Worm (Caenorhabditis elegans) whole organism, L2 larva: ENCODE data around the gene fars-3.

ENCODE experiments used
- C34F6.9 ChIP-seq: fragments of 150-350 bp; optimal IDR thresholded peaks from 2 replicates; lab custom pipeline; 2014; ENCODE audit warnings: missing biosample characterization, missing genetic modification characterization
- R02D3.7 ChIP-seq: fragments of 150-350 bp; optimal IDR thresholded peaks from 2 replicates; lab custom pipeline; 2014; ENCODE audit warnings: missing biosample characterization, missing genetic modification characterization
- ZK546.5 ChIP-seq: sonication (generic microtip); optimal IDR thresholded peaks from 2 replicates; lab custom pipeline; 2017; ENCODE audit warnings: missing biosample characterization, missing genetic modification characterization
- blmp-1 ChIP-seq: sonication (generic microtip); optimal IDR thresholded peaks from 2 replicates; lab custom pipeline; 2017; ENCODE audit warnings: missing genetic modification characterization, mild to moderate bottlenecking, missing compliant biosample characterization, antibody characterized with exemption, moderate library complexity; ENCODE audit not compliant: insufficient read depth
- ceh-16 ChIP-seq: fragments of 150-350 bp; optimal IDR thresholded peaks from 2 replicates; lab custom pipeline; 2014; ENCODE audit warnings: missing biosample characterization, missing genetic modification characterization
- ceh-82 ChIP-seq: fragments of 150-350 bp; optimal IDR thresholded peaks from 2 replicates; lab custom pipeline; 2014; ENCODE audit warnings: missing biosample characterization, missing genetic modification characterization
- crh-2 ChIP-seq: sonication (generic microtip); optimal IDR thresholded peaks from 2 replicates; lab custom pipeline; 2017; ENCODE audit warnings: missing biosample characterization, missing genetic modification characterization
- dmd-4 ChIP-seq: sonication (generic microtip); optimal IDR thresholded peaks from 2 replicates; lab custom pipeline; 2017; ENCODE audit warnings: missing biosample characterization, missing genetic modification characterization
- elt-1 ChIP-seq: fragments of 150-350 bp; optimal IDR thresholded peaks from 2 replicates; lab custom pipeline; 2014; ENCODE audit warnings: missing biosample characterization, missing genetic modification characterization
- elt-3 ChIP-seq: sonication (generic microtip); optimal IDR thresholded peaks from 2 replicates; lab custom pipeline; 2017; ENCODE audit warnings: missing biosample characterization, missing genetic modification characterization
- fos-1 ChIP-seq: fragments of 150-350 bp; optimal IDR thresholded peaks from 2 replicates; lab custom pipeline; 2014; ENCODE audit warnings: missing biosample characterization, missing genetic modification characterization
- gmeb-1 ChIP-seq: fragments of 150-350 bp; optimal IDR thresholded peaks from 2 replicates; lab custom pipeline; 2014; ENCODE audit warnings: missing biosample characterization, missing genetic modification characterization
- lin-11 ChIP-seq: fragments of 150-350 bp; sonication (generic microtip); optimal IDR thresholded peaks from 2 replicates; lab custom pipeline; 2014; ENCODE audit warnings: missing biosample characterization, missing genetic modification characterization, inconsistent platforms, mixed read lengths
- lin-39 ChIP-seq: fragments of 150-350 bp; optimal IDR thresholded peaks from 2 replicates; lab custom pipeline; 2014; ENCODE audit warnings: missing biosample characterization, missing genetic modification reagents, missing genetic modification characterization
- lsy-2 ChIP-seq, 2 experiments: fragments of 150-350 bp in 1 of 2; sonication (generic microtip) in 1 of 2; optimal IDR thresholded peaks; 2 replicates each; lab custom pipeline; 2014 to 2017; ENCODE audit warnings: missing biosample characterization in 2 of 2, missing genetic modification characterization in 2 of 2
- mab-5 ChIP-seq: fragments of 150-350 bp; optimal IDR thresholded peaks from 2 replicates; lab custom pipeline; 2014; ENCODE audit warnings: missing biosample characterization, missing genetic modification characterization
- mbf-1 ChIP-seq: sonication (generic microtip); optimal IDR thresholded peaks from 2 replicates; lab custom pipeline; 2017; ENCODE audit warnings: missing biosample characterization, missing genetic modification characterization
- nhr-10 ChIP-seq: sonication (generic microtip); optimal IDR thresholded peaks from 2 replicates; lab custom pipeline; 2017; ENCODE audit warnings: missing biosample characterization, missing genetic modification characterization
- nhr-12 ChIP-seq: fragments of 150-350 bp; optimal IDR thresholded peaks from 2 replicates; lab custom pipeline; 2014; ENCODE audit warnings: missing biosample characterization, missing genetic modification characterization
- nhr-129 ChIP-seq: fragments of 150-350 bp; optimal IDR thresholded peaks from 2 replicates; lab custom pipeline; 2014; ENCODE audit warnings: missing biosample characterization, missing genetic modification characterization
- nhr-21 ChIP-seq: fragments of 150-350 bp; optimal IDR thresholded peaks from 2 replicates; lab custom pipeline; 2014; ENCODE audit warnings: missing biosample characterization, missing genetic modification characterization
- nhr-23 ChIP-seq: fragments of 150-350 bp; optimal IDR thresholded peaks from 2 replicates; lab custom pipeline; 2014; ENCODE audit warnings: missing biosample characterization, missing genetic modification reagents, missing genetic modification characterization
- nhr-237 ChIP-seq: fragments of 150-350 bp; optimal IDR thresholded peaks from 2 replicates; lab custom pipeline; 2014; ENCODE audit warnings: missing biosample characterization, missing genetic modification characterization
- nhr-6 ChIP-seq: fragments of 150-350 bp; optimal IDR thresholded peaks from 2 replicates; lab custom pipeline; 2014; ENCODE audit warnings: missing biosample characterization, missing genetic modification characterization
- peb-1 ChIP-seq: fragments of 150-350 bp; optimal IDR thresholded peaks from 2 replicates; lab custom pipeline; 2014; ENCODE audit warnings: missing biosample characterization, missing genetic modification characterization
- sem-4 ChIP-seq: fragments of 150-350 bp; optimal IDR thresholded peaks from 2 replicates; lab custom pipeline; 2014; ENCODE audit warnings: missing biosample characterization, missing genetic modification reagents, missing genetic modification characterization
- sma-3 ChIP-seq: sonication (generic microtip); optimal IDR thresholded peaks from 2 replicates; lab custom pipeline; 2016; ENCODE audit warnings: missing genetic modification reagents, missing genetic modification characterization, missing compliant biosample characterization
- snpc-4 ChIP-seq: fragments of 150-350 bp; optimal IDR thresholded peaks from 2 replicates; lab custom pipeline; 2014; ENCODE audit warnings: missing biosample characterization, missing genetic modification characterization
- unc-55 ChIP-seq: fragments of 150-350 bp; sonication (generic microtip); optimal IDR thresholded peaks from 3 replicates; lab custom pipeline; 2014; ENCODE audit warnings: missing biosample characterization, missing genetic modification reagents, missing genetic modification characterization
- unc-62 ChIP-seq: fragments of 150-350 bp; optimal IDR thresholded peaks from 2 replicates; lab custom pipeline; 2014; ENCODE audit warnings: missing biosample characterization, missing genetic modification reagents, missing genetic modification characterization
- zag-1 ChIP-seq: fragments of 150-350 bp; optimal IDR thresholded peaks from 2 replicates; lab custom pipeline; 2014; ENCODE audit warnings: missing biosample characterization, missing genetic modification characterization
- ztf-1 ChIP-seq: fragments of 200-800 bp; sonication (Bioruptor generic); conservative IDR thresholded peaks from 2 replicates; pipeline ENCODE4 v1.3.6; 2022; ENCODE audit warnings: missing genetic modification characterization, missing compliant biosample characterization
- ztf-11 ChIP-seq: sonication (generic microtip); optimal IDR thresholded peaks from 2 replicates; lab custom pipeline; 2017; ENCODE audit warnings: missing biosample characterization, missing genetic modification characterization
- ztf-4 ChIP-seq: fragments of 150-350 bp; optimal IDR thresholded peaks from 2 replicates; lab custom pipeline; 2014; ENCODE audit warnings: missing biosample characterization, missing genetic modification characterization

fars-3 gene

DNA sequence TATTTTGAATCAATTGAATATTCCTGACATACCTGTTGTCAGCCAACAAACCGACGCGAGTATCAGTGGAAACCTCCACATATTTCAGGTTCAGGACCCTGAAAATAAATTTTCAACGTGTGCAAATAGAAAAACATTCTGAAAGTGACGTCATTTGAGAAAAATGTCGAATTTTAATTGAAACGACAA lies 36.0 kb upstream of the fars-3 start, which contains the start of gene F14E5.2:
Gene F14E5.2 (minus strand): TSS at position 101 of the 189 bp plus-strand sequence.
- TF ChIP-seq sem-4 (tag; lab: Kevin White, UChicago) (no peak), ztf-4 (tag; lab: Kevin White, UChicago) (no peak), unc-62 (GFP tag; lab: Kevin White, UChicago) (no peak), mbf-1 (no peak), dmd-4 (tag; lab: Kevin White, UChicago) (no peak), C34F6.9 (tag; lab: Kevin White, UChicago) (no peak), crh-2 (tag; lab: Kevin White, UChicago) (no peak)

DNA sequence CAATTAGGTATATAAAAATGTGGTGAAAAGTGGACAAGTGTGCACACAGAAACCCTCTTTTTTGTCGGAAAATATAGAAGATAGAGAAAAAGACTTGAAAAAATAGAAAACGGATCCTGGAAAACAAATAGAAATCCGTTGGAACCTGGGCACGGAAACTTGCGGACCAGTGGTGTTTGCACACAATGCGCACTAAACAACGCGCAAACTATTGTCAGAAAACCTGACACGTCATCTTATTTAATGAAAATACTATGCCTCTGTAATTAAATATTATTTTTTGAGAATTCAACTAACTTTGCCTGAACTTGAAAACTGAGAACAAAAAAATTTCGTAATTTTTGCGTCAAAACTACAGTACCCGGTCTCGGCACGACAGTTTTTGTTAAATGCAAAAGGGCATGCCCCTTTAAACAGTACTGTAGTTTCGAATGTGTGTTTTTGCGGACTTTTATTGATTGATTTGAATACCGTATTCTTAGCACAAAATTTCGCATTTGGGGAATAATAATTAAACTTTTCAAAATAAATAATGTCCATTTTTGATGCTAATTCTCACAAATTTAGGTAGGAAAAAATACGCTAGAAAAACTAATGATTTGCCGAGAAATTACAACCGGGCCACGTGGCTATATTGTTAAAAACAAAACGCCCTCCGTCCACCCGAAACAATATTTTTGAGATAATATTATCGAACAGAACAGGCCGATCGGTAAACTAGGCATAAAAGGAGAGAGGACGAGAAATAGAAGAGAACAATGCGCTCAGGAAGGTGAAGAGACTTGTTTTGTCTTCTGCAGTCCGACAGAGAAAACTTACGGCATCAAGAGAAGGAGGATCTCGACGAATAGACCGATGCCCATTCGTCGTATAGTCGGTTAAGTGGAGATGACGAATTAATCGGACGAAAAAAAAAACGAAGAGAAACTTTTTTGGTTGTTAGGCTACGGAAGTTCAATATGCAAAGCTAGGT lies 35.4 kb upstream of the fars-3 start:
- peak; percentile 37 for TF ChIP-seq nhr-129
- no peak for TF ChIP-seq elt-1 (tag; lab: Kevin White, UChicago)
- TF ChIP-seq nhr-10 (tag; lab: Kevin White, UChicago): no peak
- no peak for TF ChIP-seq ztf-1 (GFP tag; lab: Robert Waterston, UW)
- TF ChIP-seq nhr-237 (tag; lab: Kevin White, UChicago): no peak
- no peak for TF ChIP-seq elt-3 (tag; lab: Kevin White, UChicago)
- no peak for TF ChIP-seq nhr-12 (tag; lab: Kevin White, UChicago)
- TF ChIP-seq ceh-82 (tag; lab: Kevin White, UChicago): no peak
- peak; percentile 39 for TF ChIP-seq crh-2 (tag; lab: Kevin White, UChicago)
- TF ChIP-seq sma-3 (GFP tag; lab: Kevin White, UChicago): peak; percentile 1
- TF ChIP-seq peb-1 (tag; lab: Kevin White, UChicago): no peak
- peak in 1 of 2 experiments; percentile 60 for TF ChIP-seq lsy-2 (tag; optimal IDR thresholded peaks at IDR 0.05; lab: Kevin White, UChicago)
- TF ChIP-seq nhr-6 (tag; lab: Kevin White, UChicago): no peak
- TF ChIP-seq unc-55 (GFP tag; lab: Kevin White, UChicago): peak; percentile 45
- TF ChIP-seq ztf-4 (tag; lab: Kevin White, UChicago): no peak
- peak; percentile 26 for TF ChIP-seq C34F6.9 (tag; lab: Kevin White, UChicago)
- no peak for TF ChIP-seq lin-39 (tag; lab: Kevin White, UChicago)

- TF ChIP-seq fos-1 (tag; lab: Kevin White, UChicago): no peak
- no peak for TF ChIP-seq ztf-1 (GFP tag; lab: Robert Waterston, UW)
- no peak for TF ChIP-seq nhr-21 (tag; lab: Kevin White, UChicago)
- no peak for TF ChIP-seq sem-4 (tag; lab: Kevin White, UChicago)
- TF ChIP-seq nhr-6 (tag; lab: Kevin White, UChicago): no peak
- TF ChIP-seq nhr-10 (tag; lab: Kevin White, UChicago): no peak
- TF ChIP-seq sma-3 (GFP tag; lab: Kevin White, UChicago): no peak
- no peak for TF ChIP-seq gmeb-1
- TF ChIP-seq snpc-4: no peak
- TF ChIP-seq nhr-23 (tag; lab: Kevin White, UChicago): no peak
Measured at ce11 chrII:8431954-8432353, 32.7 kb upstream of the fars-3 start, which contains the start of gene acp-2. TSS of gene acp-2 (minus strand) at chrII:8432054.

- TF ChIP-seq lin-11 (tag; lab: Kevin White, UChicago): no peak
- TF ChIP-seq ceh-16: no peak
- no peak for TF ChIP-seq mab-5 (tag; lab: Kevin White, UChicago)
- no peak for TF ChIP-seq elt-3 (tag; lab: Kevin White, UChicago)
- TF ChIP-seq R02D3.7: no peak
- TF ChIP-seq ZK546.5 (tag; lab: Kevin White, UChicago): no peak
- no peak for TF ChIP-seq snpc-4
- TF ChIP-seq nhr-237 (tag; lab: Kevin White, UChicago): no peak
- TF ChIP-seq ztf-11 (tag; lab: Kevin White, UChicago): no peak
- TF ChIP-seq blmp-1 (tag; lab: Kevin White, UChicago): no peak
- no peak for TF ChIP-seq nhr-10 (tag; lab: Kevin White, UChicago)
- no peak for TF ChIP-seq nhr-6 (tag; lab: Kevin White, UChicago)
- TF ChIP-seq lsy-2 (tag; optimal IDR thresholded peaks at IDR 0.05; lab: Kevin White, UChicago): no peak
- TF ChIP-seq zag-1 (tag; lab: Kevin White, UChicago): no peak
- TF ChIP-seq nhr-21 (tag; lab: Kevin White, UChicago): no peak
Measured at ce11 chrII:8435005-8435404, 29.6 kb upstream of the fars-3 start, which contains the start of gene acp-4. TSS of gene acp-4 (minus strand) at chrII:8435105.
